Fruit fly (Drosophila melanogaster) whole organism, embryonic: ENCODE results near the gene CG15333.
A peak's percentile ranks its signal among the peaks of the same experiment; 100 is the strongest.

Experiments used
- Asciz ChIP-seq: fragments of 200-800 bp; sonication (Bioruptor generic); optimal IDR thresholded peaks from 2 replicates; lab custom pipeline; 2017; ENCODE audit warnings: missing biosample characterization, mild to moderate bottlenecking, missing genetic modification characterization, missing genetic modification reagents
- Bdp1 ChIP-seq: fragments of 200-800 bp; sonication (Bioruptor generic); optimal IDR thresholded peaks from 3 replicates; lab custom pipeline; 2016; ENCODE audit warnings: missing biosample characterization, missing genetic modification characterization
- BtbVII ChIP-seq: fragments of 200-800 bp; sonication (Bioruptor generic); optimal IDR thresholded peaks from 3 replicates; lab custom pipeline; 2017; ENCODE audit warnings: missing biosample characterization, mild to moderate bottlenecking, missing genetic modification characterization
- CG10979 ChIP-seq: fragments of 200-800 bp; sonication (Bioruptor generic); optimal IDR thresholded peaks from 2 replicates; lab custom pipeline; 2018; ENCODE audit warnings: missing biosample characterization, mild to moderate bottlenecking, missing genetic modification characterization, moderate library complexity
- CG11398 ChIP-seq: fragments of 200-800 bp; sonication (Bioruptor generic); optimal IDR thresholded peaks from 2 replicates; lab custom pipeline; 2016; ENCODE audit warnings: missing biosample characterization, missing genetic modification characterization
- CG1233 ChIP-seq: fragments of 200-800 bp; sonication (Bioruptor generic); optimal IDR thresholded peaks from 4 replicates; lab custom pipeline; 2018; ENCODE audit warnings: missing biosample characterization, mild to moderate bottlenecking, missing genetic modification characterization
- CG12942 ChIP-seq: fragments of 200-800 bp; sonication (Bioruptor generic); optimal IDR thresholded peaks from 3 replicates; lab custom pipeline; 2016; ENCODE audit warnings: missing biosample characterization, missing genetic modification characterization
- CG13424 ChIP-seq: fragments of 200-800 bp; sonication (Bioruptor generic); optimal IDR thresholded peaks from 2 replicates; lab custom pipeline; 2019; ENCODE audit warnings: missing biosample characterization, mild to moderate bottlenecking, missing genetic modification characterization, moderate library complexity
- CG13894 ChIP-seq: fragments of 200-800 bp; sonication (Bioruptor generic); optimal IDR thresholded peaks from 3 replicates; lab custom pipeline; 2018; ENCODE audit warnings: missing biosample characterization, mild to moderate bottlenecking, missing genetic modification characterization, moderate library complexity
- CG14710 ChIP-seq: fragments of 200-800 bp; sonication (Bioruptor generic); optimal IDR thresholded peaks from 3 replicates; lab custom pipeline; 2019; ENCODE audit warnings: missing biosample characterization, mild to moderate bottlenecking, missing genetic modification characterization, moderate library complexity
- CG2875 ChIP-seq: fragments of 200-800 bp; sonication (Bioruptor generic); optimal IDR thresholded peaks from 2 replicates; lab custom pipeline; 2017; ENCODE audit warnings: missing biosample characterization, mild to moderate bottlenecking, missing genetic modification characterization, missing genetic modification reagents
- CG31441 ChIP-seq: fragments of 200-800 bp; sonication (Bioruptor generic); IDR thresholded peaks from 2 replicates; pipeline ENCODE4 v1.3.6; 2022; ENCODE audit warnings: missing biosample characterization, missing genetic modification characterization
- CG3995 ChIP-seq: fragments of 200-800 bp; sonication (Bioruptor generic); optimal IDR thresholded peaks from 3 replicates; lab custom pipeline; 2016; ENCODE audit warnings: missing biosample characterization, missing genetic modification characterization
- CG4328 ChIP-seq: fragments of 200-800 bp; sonication (Bioruptor generic); optimal IDR thresholded peaks from 3 replicates; lab custom pipeline; 2017; ENCODE audit warnings: missing biosample characterization, missing genetic modification reagents, missing genetic modification characterization
- CG8924 ChIP-seq: fragments of 200-800 bp; optimal IDR thresholded peaks from 3 replicates; lab custom pipeline; 2019; ENCODE audit warnings: missing biosample characterization, mild to moderate bottlenecking, missing genetic modification characterization, moderate library complexity
- D ChIP-seq, 2 experiments: fragments of 200-800 bp in 1 of 2; fragments of >200 bp in 1 of 2; sonication (Bioruptor generic) in 1 of 2; optimal IDR thresholded peaks; 2 replicates in 1 of 2; 3 replicates in 1 of 2; lab custom pipeline; 2017; ENCODE audit warnings: mild to moderate bottlenecking in 1 of 2, missing biosample characterization in 1 of 2, missing genetic modification characterization in 1 of 2, missing genetic modification reagents in 1 of 2
- Eip74EF ChIP-seq, 2 experiments: fragments of 200-800 bp in 1 of 2; fragments of >200 bp in 1 of 2; sonication (Bioruptor generic) in 1 of 2; optimal IDR thresholded peaks; 2 replicates each; lab custom pipeline; 2017 to 2019; ENCODE audit warnings: missing biosample characterization in 2 of 2, missing genetic modification characterization in 2 of 2, mild to moderate bottlenecking in 1 of 2, moderate library complexity in 1 of 2
- H2.0 ChIP-seq: fragments of 200-800 bp; sonication (Bioruptor generic); IDR thresholded peaks from 2 replicates; pipeline ENCODE4 v1.3.6; 2022; ENCODE audit warnings: missing biosample characterization, missing genetic modification characterization
- HLHmδ ChIP-seq: fragments of 200-800 bp; sonication (Bioruptor generic); optimal IDR thresholded peaks from 2 replicates; lab custom pipeline; 2018; ENCODE audit warnings: missing biosample characterization, mild to moderate bottlenecking, missing genetic modification characterization, moderate library complexity
- Hr51 ChIP-seq, 2 experiments: fragments of 200-800 bp; sonication (Bioruptor generic); optimal IDR thresholded peaks; 2 replicates in 1 of 2; 3 replicates in 1 of 2; lab custom pipeline; 2016 to 2018; ENCODE audit warnings: missing biosample characterization in 2 of 2, missing genetic modification characterization in 2 of 2, mild to moderate bottlenecking in 1 of 2, moderate library complexity in 1 of 2
- Hsf ChIP-seq: fragments of 200-800 bp; sonication (Bioruptor generic); optimal IDR thresholded peaks from 3 replicates; lab custom pipeline; 2016; ENCODE audit warnings: missing biosample characterization, missing genetic modification characterization
- Lhr ChIP-seq: fragments of 200-800 bp; sonication (Bioruptor generic); optimal IDR thresholded peaks from 3 replicates; lab custom pipeline; 2017; ENCODE audit warnings: mild to moderate bottlenecking, missing biosample characterization, missing genetic modification reagents, missing genetic modification characterization
- MESR4 ChIP-seq: fragments of 200-800 bp; sonication (Bioruptor generic); optimal IDR thresholded peaks from 2 replicates; lab custom pipeline; 2018; ENCODE audit warnings: missing biosample characterization, mild to moderate bottlenecking, missing genetic modification characterization, moderate library complexity
- NC2α ChIP-seq: fragments of 200-800 bp; sonication (Bioruptor generic); optimal IDR thresholded peaks from 2 replicates; lab custom pipeline; 2016; ENCODE audit warnings: missing biosample characterization, missing genetic modification characterization
- NK7.1 ChIP-seq: fragments of 200-800 bp; sonication (Bioruptor generic); optimal IDR thresholded peaks from 3 replicates; lab custom pipeline; 2016; ENCODE audit warnings: missing biosample characterization, missing genetic modification characterization
- Oli ChIP-seq: fragments of 200-800 bp; sonication (Bioruptor generic); optimal IDR thresholded peaks from 2 replicates; lab custom pipeline; 2018; ENCODE audit warnings: missing biosample characterization, mild to moderate bottlenecking, missing genetic modification characterization, moderate library complexity
- Opbp ChIP-seq: fragments of 200-800 bp; sonication (Bioruptor generic); IDR thresholded peaks from 3 replicates; pipeline ENCODE4 v1.3.6; 2022; ENCODE audit warnings: missing biosample characterization, missing genetic modification characterization; ENCODE audit not compliant: partially characterized antibody
- Pdp1 ChIP-seq, 2 experiments: fragments of 200-800 bp; sonication (Bioruptor generic); optimal IDR thresholded peaks; 3 replicates each; lab custom pipeline; 2016; ENCODE audit warnings: missing biosample characterization in 2 of 2, missing genetic modification characterization in 2 of 2, mild to moderate bottlenecking in 1 of 2, moderate library complexity in 1 of 2
- Ptx1 ChIP-seq: fragments of 200-800 bp; sonication (Bioruptor generic); IDR thresholded peaks from 2 replicates; pipeline ENCODE4 v1.3.6; 2022; ENCODE audit warnings: missing biosample characterization, missing genetic modification characterization
- bsh ChIP-seq, 2 experiments: fragments of 200-800 bp; sonication (Bioruptor generic); optimal IDR thresholded peaks; 2 replicates each; lab custom pipeline; 2017 to 2018; ENCODE audit warnings: mild to moderate bottlenecking in 2 of 2, missing biosample characterization in 2 of 2, missing genetic modification characterization in 2 of 2, moderate library complexity in 1 of 2
- chn ChIP-seq: fragments of 200-800 bp; sonication (Bioruptor generic); optimal IDR thresholded peaks from 2 replicates; lab custom pipeline; 2016; ENCODE audit warnings: missing biosample characterization, missing genetic modification characterization
- dmrt11E ChIP-seq: fragments of 200-800 bp; sonication (Bioruptor generic); optimal IDR thresholded peaks from 3 replicates; lab custom pipeline; 2018; ENCODE audit warnings: missing biosample characterization, mild to moderate bottlenecking, missing genetic modification characterization, moderate library complexity
- esg ChIP-seq: fragments of 200-800 bp; sonication (Bioruptor generic); conservative IDR thresholded peaks from 2 replicates; pipeline ENCODE4 v1.3.6; 2022; ENCODE audit warnings: missing biosample characterization, missing genetic modification characterization
- gem ChIP-seq: fragments of 200-800 bp; sonication (Bioruptor generic); optimal IDR thresholded peaks from 2 replicates; lab custom pipeline; 2019; ENCODE audit warnings: missing biosample characterization, mild to moderate bottlenecking, missing genetic modification characterization, moderate library complexity
- gsb ChIP-seq: fragments of 200-800 bp; sonication (Bioruptor generic); IDR thresholded peaks from 2 replicates; pipeline ENCODE4 v1.3.6; 2022; ENCODE audit warnings: missing biosample characterization, missing genetic modification characterization
- gsb-n ChIP-seq: fragments of 200-800 bp; sonication (Bioruptor generic); optimal IDR thresholded peaks from 3 replicates; lab custom pipeline; 2018; ENCODE audit warnings: missing biosample characterization, mild to moderate bottlenecking, missing genetic modification characterization
- ken ChIP-seq: fragments of 200-800 bp; sonication (Bioruptor generic); IDR thresholded peaks from 3 replicates; pipeline ENCODE4 v1.3.6; 2022; ENCODE audit warnings: missing biosample characterization, missing genetic modification characterization
- lola ChIP-seq, 3 experiments: fragments of >200 bp in 2 of 3; fragments of 200-800 bp in 1 of 3; sonication (Bioruptor generic) in 1 of 3; optimal IDR thresholded peaks; 2 replicates each; lab custom pipeline; 2017 to 2019; ENCODE audit warnings: missing biosample characterization in 3 of 3, missing genetic modification characterization in 3 of 3, mild to moderate bottlenecking in 1 of 3, moderate library complexity in 1 of 3
- odd ChIP-seq: fragments of 200-800 bp; sonication (Bioruptor generic); optimal IDR thresholded peaks from 2 replicates; lab custom pipeline; 2017; ENCODE audit warnings: missing biosample characterization, mild to moderate bottlenecking, missing genetic modification characterization
- prd ChIP-seq, 3 experiments: fragments of >200 bp in 2 of 3; fragments of 200-800 bp in 1 of 3; sonication (Bioruptor generic) in 1 of 3; optimal IDR thresholded peaks in 2 of 3; IDR thresholded peaks in 1 of 3; 2 replicates in 2 of 3; 3 replicates in 1 of 3; pipeline versions ENCODE4 v1.3.6 to Lab custom; 2017 to 2022; ENCODE audit warnings: missing biosample characterization in 1 of 3, missing genetic modification characterization in 1 of 3
- sens ChIP-seq: fragments of 200-800 bp; sonication (Bioruptor generic); peaks from one replicate; lab custom pipeline; 2016; ENCODE audit warnings: missing biosample characterization, missing genetic modification characterization
- sim ChIP-seq: fragments of 200-800 bp; sonication (Bioruptor generic); IDR thresholded peaks from 2 replicates; pipeline ENCODE4 v1.3.6; 2022; ENCODE audit warnings: missing biosample characterization, missing genetic modification characterization
- trem ChIP-seq: fragments of 200-800 bp; optimal IDR thresholded peaks from 3 replicates; lab custom pipeline; 2019; ENCODE audit warnings: missing biosample characterization, mild to moderate bottlenecking, missing genetic modification characterization, moderate library complexity
- tup ChIP-seq: fragments of 200-800 bp; sonication (Bioruptor generic); optimal IDR thresholded peaks from 2 replicates; lab custom pipeline; 2016; ENCODE audit warnings: missing biosample characterization, mild to moderate bottlenecking, missing genetic modification characterization, moderate library complexity
- unpg ChIP-seq: fragments of 200-800 bp; sonication (Bioruptor generic); optimal IDR thresholded peaks from 3 replicates; lab custom pipeline; 2018; ENCODE audit warnings: missing biosample characterization, mild to moderate bottlenecking, missing genetic modification characterization, moderate library complexity
- vvl ChIP-seq: fragments of 200-800 bp; sonication (Bioruptor generic); IDR thresholded peaks from 2 replicates; pipeline ENCODE4 v1.3.6; 2022; ENCODE audit warnings: missing biosample characterization, missing genetic modification characterization

CG15333 gene

DNA sequence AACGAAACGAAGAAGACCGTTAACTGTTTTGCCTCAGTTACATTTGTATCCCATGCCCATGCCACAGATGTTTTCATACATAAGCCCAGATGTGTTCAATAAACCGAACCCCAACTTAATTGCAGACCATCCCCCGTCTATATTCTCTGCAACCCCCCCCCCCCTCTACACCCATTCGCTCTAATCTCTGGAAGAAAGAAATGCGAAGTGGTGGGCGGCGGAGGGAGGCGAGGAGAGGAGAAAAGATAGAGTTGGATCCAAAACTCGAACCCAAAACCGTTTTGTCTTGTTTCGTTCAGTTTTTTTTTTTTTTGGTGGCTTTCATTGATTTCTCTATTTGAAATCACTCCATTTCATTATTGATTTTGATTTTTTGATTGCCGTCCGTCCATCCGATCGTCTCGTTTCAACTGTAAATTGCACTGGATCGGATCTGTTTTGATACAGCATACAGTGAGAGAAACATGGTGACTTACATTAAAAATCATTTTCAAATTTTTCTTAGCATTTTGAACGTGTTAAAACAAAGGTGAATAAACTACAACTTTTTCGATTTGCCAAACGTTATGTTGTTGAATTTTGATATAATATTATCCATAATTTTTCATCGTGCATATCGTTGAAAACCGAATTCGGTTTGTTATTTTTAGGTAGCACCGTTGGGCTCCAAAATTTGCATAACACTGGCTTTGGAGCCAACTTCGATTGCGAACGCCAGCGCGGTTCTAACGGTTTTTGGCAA is 45.5 kb downstream of the CG15333 start (continued):
- TF ChIP-seq CG8924 (tag; lab: Kevin White, UChicago) = peak; percentile 8
- no peak for TF ChIP-seq CG13894
- no peak for TF ChIP-seq ken (GFP tag; lab: Robert Waterston, UW)
- peak; percentile 20; the same call in 1 of the 2 replicates for TF ChIP-seq H2.0 (GFP tag; lab: Robert Waterston, UW)
- no peak for TF ChIP-seq CG12942
- peak; percentile 31 for TF ChIP-seq gsb-n (tag; lab: Kevin White, UChicago)
- TF ChIP-seq CG11398 (GFP tag; lab: Kevin White, UChicago) = no peak
- TF ChIP-seq chn (GFP tag; lab: Kevin White, UChicago) = peak; percentile 28
- TF ChIP-seq CG31441 (GFP tag; lab: Robert Waterston, UW) = peak; percentile 30; the same call in 1 of the 2 replicates
- peak in 1 of 2 experiments; percentile 22 for TF ChIP-seq Pdp1 (GFP tag; optimal IDR thresholded peaks at IDR 0.05; lab: Kevin White, UChicago)
- TF ChIP-seq BtbVII = no peak
- TF ChIP-seq Eip74EF (GFP tag; optimal IDR thresholded peaks at IDR 0.05; lab: Kevin White, UChicago) = peak in 1 of 2 experiments; percentile 32
- no peak for TF ChIP-seq Lhr (GFP tag; lab: Kevin White, UChicago)
- TF ChIP-seq D (optimal IDR thresholded peaks at IDR 0.05; lab: Kevin White, UChicago) = no peak
- TF ChIP-seq D (GFP tag; optimal IDR thresholded peaks at IDR 0.05; lab: Kevin White, UChicago) = peak; percentile 4
- no peak for TF ChIP-seq MESR4 (GFP tag; lab: Kevin White, UChicago)
- peak; percentile 9 for TF ChIP-seq CG14710 (tag; lab: Kevin White, UChicago)
- peak in 1 of 2 experiments; percentile 43 for TF ChIP-seq Hr51 (GFP tag; optimal IDR thresholded peaks at IDR 0.05; lab: Kevin White, UChicago)
- TF ChIP-seq tup = no peak
- no peak for TF ChIP-seq CG4328
- peak; percentile 4 for TF ChIP-seq trem (tag; lab: Kevin White, UChicago)
- TF ChIP-seq odd (GFP tag; lab: Kevin White, UChicago) = no peak
- TF ChIP-seq vvl (GFP tag; lab: Robert Waterston, UW) = peak; percentile 55; the same call in 1 of the 2 replicates
- TF ChIP-seq Opbp (GFP tag; lab: Robert Waterston, UW) = no peak
- peak; percentile 67 for TF ChIP-seq gem
- no peak for TF ChIP-seq prd (optimal IDR thresholded peaks at IDR 0.05; lab: Kevin White, UChicago)
- TF ChIP-seq prd (GFP tag; IDR thresholded peaks at IDR 0.05; lab: Robert Waterston, UW) = peak; percentile 66; the same call in 2 of the 3 replicates
- peak; percentile 91 for TF ChIP-seq sens
- peak; percentile 42 for TF ChIP-seq Oli (tag; lab: Kevin White, UChicago)
- no peak for TF ChIP-seq gsb (GFP tag; lab: Robert Waterston, UW)
- TF ChIP-seq dmrt11E = peak; percentile 2
- peak; percentile 61 for TF ChIP-seq unpg (GFP tag; lab: Kevin White, UChicago)
- TF ChIP-seq Asciz (GFP tag; lab: Kevin White, UChicago) = peak; percentile 39
- no peak for TF ChIP-seq Bdp1 (GFP tag; lab: Kevin White, UChicago)
- peak in 1 of 2 experiments; percentile 73 for TF ChIP-seq bsh (GFP tag; optimal IDR thresholded peaks at IDR 0.05; lab: Kevin White, UChicago)
- 0 out of 2 replicates have a peak, but pooled peaks have one; percentile 20 for TF ChIP-seq sim (GFP tag; lab: Robert Waterston, UW)
- TF ChIP-seq Ptx1 (GFP tag; lab: Robert Waterston, UW) = no peak
- no peak for TF ChIP-seq CG3995 (GFP tag; lab: Kevin White, UChicago)
- no peak for TF ChIP-seq NC2α (GFP tag; lab: Kevin White, UChicago)
- TF ChIP-seq HLHmδ = no peak
- peak in 1 of 3 experiments; percentile 14 for TF ChIP-seq lola (GFP tag; optimal IDR thresholded peaks at IDR 0.05; lab: Kevin White, UChicago)
- TF ChIP-seq Hsf (GFP tag; lab: Kevin White, UChicago) = peak; percentile 2
- no peak for TF ChIP-seq NK7.1 (GFP tag; lab: Kevin White, UChicago)
- TF ChIP-seq CG1233 = no peak
- TF ChIP-seq CG2875 (GFP tag; lab: Kevin White, UChicago) = peak; percentile 26
- no peak for TF ChIP-seq esg (GFP tag; lab: Robert Waterston, UW)
- peak; percentile 21 for TF ChIP-seq CG13424 (tag; lab: Kevin White, UChicago)
- peak; percentile 49 for TF ChIP-seq CG10979 (tag; lab: Kevin White, UChicago)
